Worm (Caenorhabditis elegans) whole organism, L4 larva: ENCODE data around the gene ckr-2.

Experiments used
- F37D6.2 ChIP-seq: sonication (generic microtip); optimal IDR thresholded peaks from 2 replicates; lab custom pipeline; 2016; ENCODE audit warnings: mild to moderate bottlenecking, missing genetic modification characterization, missing compliant biosample characterization
- ama-1 ChIP-seq: fragments of 150-350 bp; optimal IDR thresholded peaks from 2 replicates; lab custom pipeline; 2014; ENCODE audit warnings: inconsistent platforms, mixed read lengths
- ces-1 ChIP-seq: fragments of 150-350 bp; sonication (generic microtip); optimal IDR thresholded peaks from 4 replicates; lab custom pipeline; 2014; ENCODE audit warnings: missing biosample characterization, missing genetic modification reagents, missing genetic modification characterization
- fkh-10 ChIP-seq: fragments of 150-350 bp; optimal IDR thresholded peaks from 2 replicates; lab custom pipeline; 2014; ENCODE audit warnings: missing biosample characterization, missing genetic modification reagents, missing genetic modification characterization
- lsy-2 ChIP-seq, 2 experiments: fragments of 150-350 bp in 1 of 2; sonication (generic microtip) in 1 of 2; optimal IDR thresholded peaks; 2 replicates each; lab custom pipeline; 2014 to 2017; ENCODE audit warnings: missing biosample characterization in 2 of 2, missing genetic modification characterization in 2 of 2
- nhr-11 ChIP-seq: fragments of 150-350 bp; optimal IDR thresholded peaks from 2 replicates; lab custom pipeline; 2014; ENCODE audit warnings: missing biosample characterization, missing genetic modification characterization
- nhr-77 ChIP-seq: fragments of 150-350 bp; optimal IDR thresholded peaks from 2 replicates; lab custom pipeline; 2014; ENCODE audit warnings: missing biosample characterization, missing genetic modification characterization
- skn-1 ChIP-seq: fragments of 150-350 bp; optimal IDR thresholded peaks from 2 replicates; lab custom pipeline; 2014; ENCODE audit warnings: missing biosample characterization, missing genetic modification characterization
- snpc-4 ChIP-seq: fragments of 150-350 bp; optimal IDR thresholded peaks from 2 replicates; lab custom pipeline; 2014; ENCODE audit warnings: missing biosample characterization, missing genetic modification characterization
- tag-97 ChIP-seq: fragments of 200-800 bp; sonication (Bioruptor generic); IDR thresholded peaks from 2 replicates; pipeline ENCODE4 v1.3.6; 2022; ENCODE audit warnings: missing genetic modification characterization, missing compliant biosample characterization
- zip-11 ChIP-seq: fragments of 200-800 bp; sonication (Bioruptor generic); IDR thresholded peaks from 2 replicates; pipeline ENCODE4 v1.3.6; 2022; ENCODE audit warnings: missing genetic modification characterization, missing compliant biosample characterization

DNA sequence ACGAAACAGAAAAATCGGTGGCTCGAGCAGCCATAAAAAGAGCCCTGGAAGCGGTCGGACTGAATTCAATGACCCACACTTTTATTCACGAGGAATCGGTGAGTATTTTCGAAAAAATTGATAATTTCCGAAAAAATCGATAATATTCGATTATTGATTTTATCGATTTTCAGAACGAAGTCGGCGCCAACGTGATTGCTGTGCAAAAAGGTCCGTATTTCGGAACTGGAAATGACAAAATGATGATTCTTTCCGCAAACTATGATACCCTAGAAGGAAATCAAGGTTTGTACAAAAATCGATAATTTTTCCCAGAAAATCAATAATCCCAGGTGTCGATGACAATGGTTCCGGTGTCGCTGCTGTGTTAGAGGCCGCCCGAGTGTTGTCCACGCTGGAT lies 14.5 kb downstream of the ckr-2 start:
- TF ChIP-seq lsy-2 (tag; optimal IDR thresholded peaks at IDR 0.05; lab: Kevin White, UChicago) (no peak), fkh-10 (GFP tag; lab: Kevin White, UChicago) (no peak), ama-1 (no peak), nhr-77 (no peak), ces-1 (GFP tag; lab: Kevin White, UChicago) (no peak), tag-97 (no peak), F37D6.2 (no peak), skn-1 (tag; lab: Kevin White, UChicago) (no peak), zip-11 (no peak), nhr-11 (tag; lab: Kevin White, UChicago) (no peak), snpc-4 (tag; lab: Kevin White, UChicago) (no peak)
